Fruit fly (Drosophila melanogaster) whole organism, wandering third instar larva: ENCODE measurements around the gene CG7656.

Experiments used
- Abd-B ChIP-seq: fragments of >200 bp; optimal IDR thresholded peaks from 2 replicates; lab custom pipeline; 2017; ENCODE audit warnings: missing biosample characterization, missing genetic modification characterization
- CG32264 ChIP-seq: fragments of 200-800 bp; sonication (Bioruptor generic); optimal IDR thresholded peaks from 2 replicates; lab custom pipeline; 2016; ENCODE audit warnings: missing biosample characterization, missing genetic modification characterization
- CG9705 ChIP-seq: fragments of 200-800 bp; sonication (Bioruptor generic); optimal IDR thresholded peaks from 2 replicates; lab custom pipeline; 2018; ENCODE audit warnings: missing biosample characterization, mild to moderate bottlenecking, missing genetic modification characterization
- CrebA ChIP-seq: fragments of 200-800 bp; sonication (Bioruptor generic); optimal IDR thresholded peaks from 2 replicates; lab custom pipeline; 2016; ENCODE audit warnings: missing biosample characterization, mild to moderate bottlenecking, missing genetic modification characterization, borderline replicate concordance
- Dfd ChIP-seq: fragments of >200 bp; optimal IDR thresholded peaks from 2 replicates; lab custom pipeline; 2017; ENCODE audit warnings: missing biosample characterization, missing genetic modification characterization
- Hnf4 ChIP-seq: fragments of 200-800 bp; sonication (Bioruptor generic); optimal IDR thresholded peaks from 2 replicates; lab custom pipeline; 2016; ENCODE audit warnings: missing biosample characterization, mild to moderate bottlenecking, missing genetic modification characterization
- Hr78 ChIP-seq: fragments of >200 bp; optimal IDR thresholded peaks from 2 replicates; lab custom pipeline; 2017; ENCODE audit warnings: missing biosample characterization, missing genetic modification characterization
- Mio ChIP-seq: sonication (Bioruptor generic); optimal IDR thresholded peaks from 2 replicates; lab custom pipeline; 2016; ENCODE audit warnings: missing biosample characterization, missing genetic modification characterization
- Myc ChIP-seq: fragments of >200 bp; optimal IDR thresholded peaks from 2 replicates; lab custom pipeline; 2017
- OdsH ChIP-seq: fragments of 200-800 bp; sonication (Bioruptor generic); optimal IDR thresholded peaks from 2 replicates; lab custom pipeline; 2016; ENCODE audit warnings: missing biosample characterization, mild to moderate bottlenecking, missing genetic modification characterization
- Rel ChIP-seq, 2 experiments: fragments of 200-800 bp; sonication (Bioruptor generic) in 1 of 2; optimal IDR thresholded peaks; 2 replicates in 1 of 2; 3 replicates in 1 of 2; lab custom pipeline; 2016 to 2019; ENCODE audit warnings: mild to moderate bottlenecking in 2 of 2, missing biosample characterization in 2 of 2, missing genetic modification characterization in 2 of 2, moderate library complexity in 1 of 2
- Sp1 ChIP-seq: fragments of 200-800 bp; sonication (Bioruptor generic); optimal IDR thresholded peaks from 3 replicates; lab custom pipeline; 2019; ENCODE audit warnings: missing biosample characterization, mild to moderate bottlenecking, missing genetic modification characterization, moderate library complexity
- Vsx2 ChIP-seq: fragments of 200-300, 225-300 bp; sonication (Bioruptor generic); optimal IDR thresholded peaks from 2 replicates; lab custom pipeline; 2018; ENCODE audit warnings: missing biosample characterization, missing genetic modification characterization; ENCODE audit not compliant: partially characterized antibody
- dl ChIP-seq, 2 experiments: fragments of 175-275, 200-275 bp in 1 of 2; fragments of 200-275 bp in 1 of 2; sonication (Bioruptor generic); optimal IDR thresholded peaks; lab custom pipeline; 2018; ENCODE audit warnings: mild to moderate bottlenecking in 2 of 2, missing biosample characterization in 2 of 2, missing genetic modification characterization in 2 of 2, moderate library complexity in 2 of 2; ENCODE audit not compliant: partially characterized antibody in 2 of 2, insufficient read depth in 1 of 2
- dmrt93B ChIP-seq: fragments of 200-800 bp; sonication (Bioruptor generic); optimal IDR thresholded peaks from 2 replicates; lab custom pipeline; 2018; ENCODE audit warnings: missing biosample characterization, mild to moderate bottlenecking, missing genetic modification characterization
- dsf ChIP-seq: sonication (Bioruptor generic); optimal IDR thresholded peaks from 2 replicates; lab custom pipeline; 2016; ENCODE audit warnings: missing biosample characterization, missing genetic modification characterization, borderline replicate concordance
- ey ChIP-seq: fragments of 200-800 bp; sonication (Bioruptor generic); optimal IDR thresholded peaks from 2 replicates; lab custom pipeline; 2016; ENCODE audit warnings: missing biosample characterization, missing genetic modification characterization
- foxo ChIP-seq, 2 experiments: fragments of 200-800 bp; sonication (Bioruptor generic); optimal IDR thresholded peaks; 2 replicates in 1 of 2; 3 replicates in 1 of 2; lab custom pipeline; 2016 to 2017; ENCODE audit warnings: missing biosample characterization in 2 of 2, missing genetic modification characterization in 2 of 2
- fru ChIP-seq: fragments of 200-800 bp; sonication (Bioruptor generic); optimal IDR thresholded peaks from 3 replicates; lab custom pipeline; 2016; ENCODE audit warnings: missing biosample characterization, mild to moderate bottlenecking, missing genetic modification characterization
- jim ChIP-seq: fragments of 175-275, 200-325 bp; sonication (Bioruptor generic); optimal IDR thresholded peaks from 2 replicates; lab custom pipeline; 2016; ENCODE audit warnings: missing biosample characterization, mild to moderate bottlenecking, missing genetic modification characterization
- lola ChIP-seq: fragments of >200 bp; optimal IDR thresholded peaks from 2 replicates; lab custom pipeline; 2017; ENCODE audit warnings: missing biosample characterization, missing genetic modification characterization
- psq ChIP-seq: fragments of 200-800 bp; sonication (Bioruptor generic); optimal IDR thresholded peaks from 3 replicates; lab custom pipeline; 2017; ENCODE audit warnings: missing biosample characterization, mild to moderate bottlenecking, missing genetic modification characterization, moderate library complexity
- rgr ChIP-seq: fragments of 200-800 bp; sonication (Bioruptor generic); optimal IDR thresholded peaks from 3 replicates; lab custom pipeline; 2016; ENCODE audit warnings: missing biosample characterization, mild to moderate bottlenecking, missing genetic modification characterization
- tai ChIP-seq: sonication (Bioruptor generic); optimal IDR thresholded peaks from 2 replicates; lab custom pipeline; 2016; ENCODE audit warnings: missing biosample characterization, missing genetic modification characterization
- woc ChIP-seq: sonication (Bioruptor generic); optimal IDR thresholded peaks from 2 replicates; lab custom pipeline; 2016; ENCODE audit warnings: missing biosample characterization, mild to moderate bottlenecking, missing genetic modification characterization

Gene CG7656

DNA sequence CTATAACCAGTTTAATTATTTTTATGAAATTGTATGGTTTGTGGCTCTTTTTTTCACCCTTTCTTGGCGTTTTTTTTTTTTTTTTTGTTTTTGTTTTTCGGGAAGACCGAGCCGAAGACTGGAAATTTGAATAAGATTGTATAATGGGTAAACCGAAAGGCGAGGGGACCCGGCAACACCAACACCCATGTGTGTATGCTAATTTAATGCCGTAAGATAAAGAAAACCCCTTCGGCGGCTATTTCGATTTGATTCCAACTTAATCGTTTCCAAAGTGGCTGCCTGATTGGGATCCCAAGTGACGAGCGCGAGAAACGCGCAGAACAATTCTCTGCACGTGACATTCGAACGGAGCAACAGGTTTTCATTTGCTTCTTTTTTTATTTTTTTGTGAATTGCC is 44.5 kb downstream of the CG7656 start:
- TF ChIP-seq Hnf4 (GFP tag; lab: Kevin White, UChicago) (no peak), Rel (GFP tag; optimal IDR thresholded peaks at IDR 0.05; lab: Kevin White, UChicago) (no peak), Rel (tag; optimal IDR thresholded peaks at IDR 0.05; lab: Kevin White, UChicago) (no peak), rgr (GFP tag; lab: Kevin White, UChicago) (no peak), Vsx2 (GFP tag; lab: Kevin White, UChicago) (no peak)

DNA sequence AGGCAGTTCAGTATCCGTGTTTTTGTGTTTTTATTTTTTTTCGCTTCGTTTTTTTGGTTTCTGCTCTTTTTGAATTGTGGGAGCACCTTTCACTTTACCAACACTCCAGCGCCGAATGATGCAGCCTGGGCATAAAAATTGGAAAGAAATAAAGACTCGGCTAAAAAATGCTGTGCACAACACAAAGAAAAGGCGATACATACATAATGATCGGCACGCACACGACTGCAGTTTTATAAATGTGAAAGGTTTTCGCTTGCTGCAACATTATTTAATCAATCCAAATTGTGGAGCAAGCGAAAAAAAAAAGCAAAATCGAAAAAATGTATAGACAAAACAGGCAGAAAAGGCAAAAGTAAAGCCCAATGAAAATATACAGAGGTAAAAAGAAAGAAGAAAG is 44.9 kb downstream of the CG7656 start:
- TF ChIP-seq Abd-B (GFP tag; lab: Kevin White, UChicago) (no peak), woc (GFP tag; lab: Kevin White, UChicago) (no peak), CrebA (GFP tag; lab: Kevin White, UChicago) (no peak), dmrt93B (no peak), Vsx2 (GFP tag; lab: Kevin White, UChicago) (no peak), Sp1 (no peak), fru (no peak), ey (GFP tag; lab: Kevin White, UChicago) (no peak), CG9705 (no peak), CG32264 (GFP tag; lab: Kevin White, UChicago) (no peak), Myc (no peak)
- TF ChIP-seq, all 38 proteins: peak for 0

DNA sequence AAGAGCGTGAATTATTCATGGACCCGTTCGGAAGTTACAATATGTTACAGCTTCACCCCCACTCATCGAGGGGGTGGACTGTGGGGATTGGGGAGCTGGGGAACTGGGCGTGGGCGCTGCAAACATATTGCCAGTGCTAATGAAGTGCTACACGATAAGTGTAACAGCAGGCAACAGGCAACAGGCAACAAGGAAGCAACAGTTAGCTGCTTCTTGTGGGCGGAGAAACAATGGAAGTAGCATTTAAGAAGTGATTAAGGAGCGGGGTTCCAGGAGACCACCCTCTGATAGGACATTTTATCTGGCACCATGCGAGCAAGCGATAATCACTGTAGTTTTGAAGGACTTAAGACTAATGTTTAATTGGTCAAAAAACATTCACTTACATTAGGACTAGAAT is 46.7 kb downstream of the CG7656 start:
- TF ChIP-seq Dfd (GFP tag; lab: Kevin White, UChicago) (no peak), jim (GFP tag; lab: Kevin White, UChicago) (no peak), fru (no peak), psq (no peak), dsf (GFP tag; lab: Kevin White, UChicago) (no peak), Rel (GFP tag; optimal IDR thresholded peaks at IDR 0.05; lab: Kevin White, UChicago) (no peak), Rel (tag; optimal IDR thresholded peaks at IDR 0.05; lab: Kevin White, UChicago) (no peak), Mio (no peak)

DNA sequence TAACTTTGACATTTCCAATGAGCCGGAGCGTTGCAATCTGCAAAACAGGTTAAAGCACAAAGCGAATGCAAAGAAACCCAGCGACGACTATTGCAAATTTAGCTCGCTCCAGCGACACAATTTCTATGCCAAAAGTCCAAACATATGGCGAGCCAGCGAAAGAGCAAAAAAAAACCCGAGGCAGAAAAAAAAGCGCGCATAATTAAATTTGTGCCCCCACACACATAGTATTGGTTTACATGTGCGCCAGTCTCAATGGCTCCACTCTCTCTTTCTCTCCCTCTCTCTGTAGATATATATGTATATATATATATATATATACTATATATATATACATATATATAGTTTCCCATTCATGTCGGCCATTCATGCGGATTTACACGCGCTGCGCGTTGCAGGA is 47.3 kb downstream of the CG7656 start:
- TF ChIP-seq fru, result no peak
- no peak for TF ChIP-seq CG32264 (GFP tag; lab: Kevin White, UChicago)
- no peak for TF ChIP-seq tai (GFP tag; lab: Kevin White, UChicago)
- TF ChIP-seq Hr78 (GFP tag; lab: Kevin White, UChicago), result no peak
- no peak for TF ChIP-seq jim (GFP tag; lab: Kevin White, UChicago)
- TF ChIP-seq OdsH (GFP tag; lab: Kevin White, UChicago), result no peak
- no peak for TF ChIP-seq woc (GFP tag; lab: Kevin White, UChicago)
- TF ChIP-seq, all 38 proteins: peak for 0

DNA sequence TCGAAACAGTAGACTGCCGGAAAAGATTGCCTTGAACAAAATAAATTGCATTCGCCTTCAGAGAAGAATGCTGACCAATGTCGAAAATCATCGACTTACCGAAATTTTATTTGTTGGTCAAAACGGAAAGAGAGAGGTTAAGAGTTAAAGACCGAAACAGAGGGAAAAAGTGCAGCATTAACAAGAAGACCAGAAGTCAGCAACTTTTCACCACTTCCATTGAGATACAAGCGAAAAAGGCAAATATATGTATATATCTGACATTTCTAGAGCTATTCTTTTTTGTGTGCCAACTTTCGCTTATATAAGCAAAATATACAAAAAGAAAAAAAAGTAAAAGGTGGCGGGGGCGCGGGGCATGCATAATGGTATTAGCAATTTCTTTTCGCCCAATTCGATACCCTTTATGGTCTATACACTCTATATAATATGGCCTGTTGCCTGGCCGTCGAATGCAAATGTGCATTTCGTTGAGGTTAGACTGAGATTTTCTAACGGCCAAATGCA is 48.0 kb downstream of the CG7656 start:
- TF ChIP-seq dmrt93B, result no peak
- TF ChIP-seq dsf (GFP tag; lab: Kevin White, UChicago), result no peak
- TF ChIP-seq rgr (GFP tag; lab: Kevin White, UChicago), result no peak
- TF ChIP-seq, all 38 proteins: peak for 0

DNA sequence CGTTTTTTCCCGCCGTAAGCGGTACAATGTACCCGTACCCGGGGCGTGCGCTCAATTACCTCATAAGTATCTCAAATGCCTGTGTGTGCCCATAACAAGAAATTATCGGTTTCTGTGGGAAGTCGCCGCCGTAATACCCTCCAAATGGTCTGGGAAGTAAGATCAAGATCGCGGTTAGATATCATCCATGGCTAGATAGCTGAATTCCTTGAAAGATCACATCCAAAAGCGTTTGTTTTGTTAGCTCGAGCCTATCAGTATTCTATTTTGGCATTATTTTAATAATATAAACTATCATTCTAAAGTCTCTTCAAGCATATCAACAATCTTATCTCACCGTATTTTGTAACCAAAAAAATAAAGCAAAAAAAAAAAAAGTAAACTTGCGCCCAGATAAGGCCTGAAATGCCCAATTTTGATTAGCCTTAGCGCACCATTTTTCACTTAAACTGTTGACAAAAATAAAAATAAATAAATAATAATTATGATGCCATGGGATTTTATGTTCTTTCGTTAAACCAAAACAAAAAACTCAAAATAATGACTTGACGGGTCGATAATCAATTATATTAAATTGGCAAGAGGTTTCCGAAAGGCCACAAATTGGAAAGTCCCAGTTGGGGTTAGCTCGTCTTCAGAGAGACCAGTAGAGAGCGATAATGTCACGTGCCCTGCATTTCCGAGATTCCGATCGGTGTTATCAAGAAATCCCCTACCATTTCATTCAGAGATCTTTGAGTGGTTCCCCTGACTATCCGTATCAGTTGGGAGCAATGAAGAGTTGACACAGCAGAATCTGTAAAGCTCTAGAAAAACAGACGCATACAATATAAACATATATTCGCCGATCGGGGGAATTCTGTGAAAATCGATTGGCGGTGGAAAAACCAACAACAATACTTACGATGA is 49.1 kb downstream of the CG7656 start:
- TF ChIP-seq foxo (GFP tag; optimal IDR thresholded peaks at IDR 0.05; lab: Kevin White, UChicago) (no peak), rgr (GFP tag; lab: Kevin White, UChicago) (no peak), dl (GFP tag; optimal IDR thresholded peaks at IDR 0.05; lab: Kevin White, UChicago; ENCODE audit: insufficient read depth in 1 of 2, partially characterized antibody in 2 of 2) (no peak), Hr78 (GFP tag; lab: Kevin White, UChicago) (no peak), Rel (GFP tag; optimal IDR thresholded peaks at IDR 0.05; lab: Kevin White, UChicago) (no peak), Rel (tag; optimal IDR thresholded peaks at IDR 0.05; lab: Kevin White, UChicago) (peak; percentile 95), fru (no peak), dsf (GFP tag; lab: Kevin White, UChicago) (no peak), lola (GFP tag; lab: Kevin White, UChicago) (no peak)
